Worm (Caenorhabditis elegans) whole organism, mixed stage, embryonic: ENCODE results near the gene rgs-7.

Experiments
- M03D4.4 ChIP-seq: sonication (generic microtip); optimal IDR thresholded peaks from 2 replicates; lab custom pipeline; 2017; ENCODE audit warnings: mild to moderate bottlenecking, missing genetic modification characterization, missing compliant biosample characterization
- bed-3 ChIP-seq: fragments of 200-800 bp; sonication (Bioruptor generic); optimal IDR thresholded peaks from 3 replicates; lab custom pipeline; 2018; ENCODE audit warnings: mild to moderate bottlenecking, missing genetic modification characterization, moderate library complexity, missing compliant biosample characterization
- blmp-1 ChIP-seq: fragments of 150-350 bp; optimal IDR thresholded peaks from 2 replicates; lab custom pipeline; 2014; ENCODE audit warnings: missing biosample characterization, missing genetic modification characterization
- ceh-39 ChIP-seq: fragments of 150-350 bp; optimal IDR thresholded peaks from 2 replicates; lab custom pipeline; 2014; ENCODE audit warnings: missing biosample characterization, missing genetic modification characterization
- ceh-43 ChIP-seq: fragments of 200-800 bp; sonication (Bioruptor generic); optimal IDR thresholded peaks from 2 replicates; lab custom pipeline; 2018; ENCODE audit warnings: mild to moderate bottlenecking, missing genetic modification characterization, moderate library complexity, missing compliant biosample characterization
- ceh-83 ChIP-seq: fragments of 200-800 bp; sonication (Bioruptor generic); optimal IDR thresholded peaks from 2 replicates; lab custom pipeline; 2018; ENCODE audit warnings: mild to moderate bottlenecking, missing genetic modification characterization, missing compliant biosample characterization
- ces-1 ChIP-seq: fragments of 150-350 bp; optimal IDR thresholded peaks from 2 replicates; lab custom pipeline; 2014; ENCODE audit warnings: missing biosample characterization, missing genetic modification reagents, missing genetic modification characterization
- cnd-1 ChIP-seq: fragments of 200-800 bp; sonication (Bioruptor generic); optimal IDR thresholded peaks from 2 replicates; lab custom pipeline; 2018; ENCODE audit warnings: mild to moderate bottlenecking, missing genetic modification characterization, missing compliant biosample characterization
- drap-1 ChIP-seq: fragments of 200-800 bp; sonication (Bioruptor generic); optimal IDR thresholded peaks from 3 replicates; lab custom pipeline; 2018; ENCODE audit warnings: mild to moderate bottlenecking, missing genetic modification characterization, missing compliant biosample characterization
- elt-1 ChIP-seq: sonication (generic microtip); optimal IDR thresholded peaks from 2 replicates; lab custom pipeline; 2017; ENCODE audit warnings: missing genetic modification characterization, mild to moderate bottlenecking, missing compliant biosample characterization, antibody characterized with exemption, moderate library complexity, borderline replicate concordance; ENCODE audit not compliant: insufficient read depth
- elt-3 ChIP-seq: fragments of 150-350 bp; optimal IDR thresholded peaks from 2 replicates; lab custom pipeline; 2014; ENCODE audit warnings: missing biosample characterization, missing genetic modification characterization
- flh-1 ChIP-seq: fragments of 200-800 bp; sonication (Bioruptor generic); optimal IDR thresholded peaks from 2 replicates; lab custom pipeline; 2018; ENCODE audit warnings: mild to moderate bottlenecking, missing genetic modification characterization, moderate library complexity, missing compliant biosample characterization
- ham-2 ChIP-seq: fragments of 200-800 bp; sonication (Bioruptor generic); optimal IDR thresholded peaks from 2 replicates; lab custom pipeline; 2018; ENCODE audit warnings: mild to moderate bottlenecking, missing genetic modification characterization, missing compliant biosample characterization
- hlh-1 ChIP-seq: fragments of 150-350 bp; optimal IDR thresholded peaks from 2 replicates; lab custom pipeline; 2014; ENCODE audit warnings: missing biosample characterization, missing genetic modification reagents, missing genetic modification characterization
- lin-13 ChIP-seq: fragments of 150-350 bp; optimal IDR thresholded peaks from 2 replicates; lab custom pipeline; 2014; ENCODE audit warnings: missing biosample characterization, missing genetic modification characterization
- lin-32 ChIP-seq: fragments of 200-800 bp; sonication (Bioruptor generic); optimal IDR thresholded peaks from 2 replicates; lab custom pipeline; 2018; ENCODE audit warnings: mild to moderate bottlenecking, missing genetic modification characterization, missing compliant biosample characterization
- lsy-2 ChIP-seq: fragments of 150-350 bp; optimal IDR thresholded peaks from 2 replicates; lab custom pipeline; 2014; ENCODE audit warnings: missing biosample characterization, missing genetic modification characterization
- mab-5 ChIP-seq: fragments of 150-350 bp; optimal IDR thresholded peaks from 2 replicates; lab custom pipeline; 2014; ENCODE audit warnings: missing biosample characterization, missing genetic modification characterization
- mep-1 ChIP-seq: fragments of 150-350 bp; optimal IDR thresholded peaks from 2 replicates; lab custom pipeline; 2017; ENCODE audit warnings: missing biosample characterization, missing genetic modification reagents, missing genetic modification characterization, inconsistent platforms
- mls-2 ChIP-seq: sonication (generic microtip); optimal IDR thresholded peaks from 2 replicates; lab custom pipeline; 2016; ENCODE audit warnings: mild to moderate bottlenecking, missing genetic modification characterization, moderate library complexity, missing compliant biosample characterization
- nhr-12 ChIP-seq: fragments of 150-350 bp; optimal IDR thresholded peaks from 2 replicates; lab custom pipeline; 2014; ENCODE audit warnings: missing biosample characterization, missing genetic modification characterization
- nhr-2 ChIP-seq: fragments of 150-350 bp; optimal IDR thresholded peaks from 2 replicates; lab custom pipeline; 2014; ENCODE audit warnings: missing biosample characterization, missing genetic modification characterization
- nhr-237 ChIP-seq: fragments of 150-350 bp; optimal IDR thresholded peaks from 2 replicates; lab custom pipeline; 2014; ENCODE audit warnings: missing biosample characterization, missing genetic modification characterization
- nhr-28 ChIP-seq: fragments of 150-350 bp; optimal IDR thresholded peaks from 2 replicates; lab custom pipeline; 2014; ENCODE audit warnings: missing biosample characterization, missing genetic modification characterization
- nhr-76 ChIP-seq: sonication (generic microtip); optimal IDR thresholded peaks from 2 replicates; lab custom pipeline; 2017; ENCODE audit warnings: missing biosample characterization, missing genetic modification characterization
- pha-4 ChIP-seq: fragments of 150-350 bp; optimal IDR thresholded peaks from 2 replicates; lab custom pipeline; 2018; ENCODE audit warnings: missing biosample characterization, missing genetic modification reagents, missing genetic modification characterization
- sem-2 ChIP-seq: fragments of 200-800 bp; sonication (Bioruptor generic); optimal IDR thresholded peaks from 2 replicates; lab custom pipeline; 2018; ENCODE audit warnings: mild to moderate bottlenecking, missing genetic modification characterization, missing compliant biosample characterization
- snpc-4 ChIP-seq: fragments of 150-350 bp; optimal IDR thresholded peaks from 2 replicates; lab custom pipeline; 2014; ENCODE audit warnings: missing biosample characterization, missing genetic modification characterization
- tbx-8 ChIP-seq: fragments of 200-800 bp; sonication (Bioruptor generic); optimal IDR thresholded peaks from 2 replicates; lab custom pipeline; 2018; ENCODE audit warnings: mild to moderate bottlenecking, missing genetic modification characterization, moderate library complexity, missing compliant biosample characterization
- unc-120 ChIP-seq: sonication (generic microtip); optimal IDR thresholded peaks from 2 replicates; lab custom pipeline; 2017; ENCODE audit warnings: missing genetic modification characterization, missing compliant biosample characterization; ENCODE audit not compliant: poor library complexity, severe bottlenecking
- unc-62 ChIP-seq: fragments of 150-350 bp; optimal IDR thresholded peaks from 2 replicates; lab custom pipeline; 2014; ENCODE audit warnings: missing biosample characterization, missing genetic modification reagents, missing genetic modification characterization
- zip-8 ChIP-seq: fragments of 150-350 bp; optimal IDR thresholded peaks from 2 replicates; lab custom pipeline; 2014; ENCODE audit warnings: missing biosample characterization, missing genetic modification characterization
- ztf-11 ChIP-seq: fragments of 150-350 bp; optimal IDR thresholded peaks from 2 replicates; lab custom pipeline; 2014; ENCODE audit warnings: missing biosample characterization, missing genetic modification characterization

Gene rgs-7

DNA sequence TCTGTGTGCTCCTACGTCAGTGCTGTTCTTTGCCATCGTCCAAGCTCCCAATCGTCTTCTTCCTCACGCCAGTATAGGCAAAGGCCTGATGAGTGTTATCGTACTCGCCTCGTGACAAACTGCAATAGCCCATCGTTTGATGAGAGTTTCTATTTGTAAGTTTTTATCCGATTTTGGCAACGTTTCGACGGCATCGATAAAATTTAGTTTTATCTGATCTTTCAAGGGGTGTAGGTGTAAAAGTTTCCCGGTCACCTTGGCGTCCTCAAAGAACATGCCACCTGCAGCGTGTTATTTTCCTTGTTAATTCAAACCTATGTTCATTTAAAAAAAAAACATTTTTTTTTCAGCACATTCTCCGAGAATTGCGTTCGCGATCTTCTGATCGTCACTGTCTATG is 4.8 kb downstream of the rgs-7 start:
- no peak for TF ChIP-seq drap-1 (GFP tag; lab: Kevin White, UChicago)
- TF ChIP-seq zip-8 (tag; lab: Kevin White, UChicago) = no peak
- no peak for TF ChIP-seq nhr-76 (tag; lab: Kevin White, UChicago)
- TF ChIP-seq sem-2 (GFP tag; lab: Kevin White, UChicago) = no peak
- no peak for TF ChIP-seq unc-62 (GFP tag; lab: Kevin White, UChicago)
- TF ChIP-seq mls-2 (tag; lab: Kevin White, UChicago) = no peak
- no peak for TF ChIP-seq lin-13 (tag; lab: Kevin White, UChicago)
- TF ChIP-seq pha-4 (tag; lab: Kevin White, UChicago) = no peak
- TF ChIP-seq ceh-39 (tag; lab: Kevin White, UChicago) = no peak
- TF ChIP-seq unc-120 (tag; lab: Kevin White, UChicago) = no peak
- TF ChIP-seq nhr-2 (tag; lab: Kevin White, UChicago) = no peak
- TF ChIP-seq mep-1 = no peak

ce11 chrX:3547828-3548227 is 5.5 kb downstream of the rgs-7 start:
- TF ChIP-seq elt-1 (tag; lab: Kevin White, UChicago) (no peak), unc-120 (tag; lab: Kevin White, UChicago) (no peak), pha-4 (tag; lab: Kevin White, UChicago) (no peak), lin-13 (tag; lab: Kevin White, UChicago) (no peak), tbx-8 (GFP tag; lab: Kevin White, UChicago) (no peak), blmp-1 (tag; lab: Kevin White, UChicago) (no peak), ham-2 (GFP tag; lab: Kevin White, UChicago) (no peak), lsy-2 (tag; lab: Kevin White, UChicago) (no peak), mep-1 (no peak), drap-1 (GFP tag; lab: Kevin White, UChicago) (no peak), mab-5 (tag; lab: Kevin White, UChicago) (no peak)
- TF ChIP-seq, all 35 proteins: peak for 0

ce11 chrX:3548716-3549115 is 6.4 kb downstream of the rgs-7 start:
- no peak for TF ChIP-seq unc-120 (tag; lab: Kevin White, UChicago)
- no peak for TF ChIP-seq ceh-83 (GFP tag; lab: Kevin White, UChicago)
- no peak for TF ChIP-seq bed-3
- no peak for TF ChIP-seq zip-8 (tag; lab: Kevin White, UChicago)
- TF ChIP-seq M03D4.4 = no peak
- TF ChIP-seq sem-2 (GFP tag; lab: Kevin White, UChicago) = no peak
- no peak for TF ChIP-seq elt-3 (tag; lab: Kevin White, UChicago)
- no peak for TF ChIP-seq lin-32 (GFP tag; lab: Kevin White, UChicago)
- no peak for TF ChIP-seq nhr-237 (tag; lab: Kevin White, UChicago)

DNA sequence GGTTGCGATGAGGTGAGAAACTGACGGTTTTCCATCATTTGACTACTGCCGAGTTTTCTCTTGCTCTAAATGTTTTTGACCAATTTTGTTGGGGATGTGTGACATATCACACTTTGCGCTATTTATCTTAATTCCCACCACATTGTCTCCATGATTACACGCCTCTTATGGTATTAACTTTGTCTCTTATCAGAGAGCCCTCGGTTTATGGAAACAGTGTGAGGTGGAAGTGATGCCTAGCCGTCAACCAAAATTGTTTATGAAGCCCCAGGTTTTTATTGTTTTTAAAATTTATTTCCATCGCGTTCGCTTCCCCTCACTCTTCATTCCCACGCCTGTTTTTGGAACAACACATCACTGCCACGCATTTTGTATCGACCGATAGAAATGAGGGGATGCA is 8.8 kb downstream of the rgs-7 start:
- no peak for TF ChIP-seq zip-8 (tag; lab: Kevin White, UChicago)
- TF ChIP-seq pha-4 (tag; lab: Kevin White, UChicago) = no peak
- no peak for TF ChIP-seq unc-120 (tag; lab: Kevin White, UChicago)
- TF ChIP-seq mls-2 (tag; lab: Kevin White, UChicago) = no peak
- no peak for TF ChIP-seq drap-1 (GFP tag; lab: Kevin White, UChicago)
- no peak for TF ChIP-seq sem-2 (GFP tag; lab: Kevin White, UChicago)
- TF ChIP-seq ztf-11 (tag; lab: Kevin White, UChicago) = no peak
- no peak for TF ChIP-seq mep-1
- no peak for TF ChIP-seq nhr-28 (tag; lab: Kevin White, UChicago)
- TF ChIP-seq M03D4.4 = no peak
- no peak for TF ChIP-seq flh-1 (GFP tag; lab: Kevin White, UChicago)
- no peak for TF ChIP-seq lin-32 (GFP tag; lab: Kevin White, UChicago)
- no peak for TF ChIP-seq bed-3
- TF ChIP-seq ceh-39 (tag; lab: Kevin White, UChicago) = no peak
- no peak for TF ChIP-seq tbx-8 (GFP tag; lab: Kevin White, UChicago)
- no peak for TF ChIP-seq ceh-83 (GFP tag; lab: Kevin White, UChicago)
- no peak for TF ChIP-seq ces-1 (GFP tag; lab: Kevin White, UChicago)
- TF ChIP-seq cnd-1 (tag; lab: Kevin White, UChicago) = no peak
- no peak for TF ChIP-seq nhr-12 (tag; lab: Kevin White, UChicago)
- no peak for TF ChIP-seq elt-3 (tag; lab: Kevin White, UChicago)
- TF ChIP-seq, all 35 proteins: peak for 0

DNA sequence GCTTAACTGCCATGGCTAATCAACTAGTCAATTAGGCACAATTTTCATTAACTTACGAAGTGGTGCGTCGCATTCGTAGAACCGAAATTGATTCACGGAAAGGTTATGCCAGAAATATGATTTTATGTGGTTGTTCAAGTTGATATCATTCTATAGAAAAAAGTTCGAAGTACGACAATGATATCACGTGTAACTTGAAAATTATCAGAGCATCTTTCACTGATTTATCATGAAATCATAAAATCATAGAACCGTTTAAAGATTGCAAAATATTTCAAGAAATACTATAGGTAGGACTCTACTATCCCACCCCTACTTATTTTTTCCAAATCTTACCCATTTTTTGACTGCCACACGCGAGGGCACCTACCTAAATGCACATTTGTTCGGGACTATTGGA is 10.6 kb downstream of the rgs-7 start:
- TF ChIP-seq snpc-4 (tag; lab: Kevin White, UChicago) = no peak
- TF ChIP-seq mep-1 = no peak
- TF ChIP-seq hlh-1 (tag; lab: Kevin White, UChicago) = no peak
- no peak for TF ChIP-seq elt-3 (tag; lab: Kevin White, UChicago)
- TF ChIP-seq nhr-76 (tag; lab: Kevin White, UChicago) = no peak
- no peak for TF ChIP-seq nhr-2 (tag; lab: Kevin White, UChicago)
- TF ChIP-seq ham-2 (GFP tag; lab: Kevin White, UChicago) = no peak
- TF ChIP-seq ceh-43 = no peak
- no peak for TF ChIP-seq unc-120 (tag; lab: Kevin White, UChicago)
- no peak for TF ChIP-seq elt-1 (tag; lab: Kevin White, UChicago)
- TF ChIP-seq ztf-11 (tag; lab: Kevin White, UChicago) = no peak
- TF ChIP-seq unc-62 (GFP tag; lab: Kevin White, UChicago) = no peak
- no peak for TF ChIP-seq blmp-1 (tag; lab: Kevin White, UChicago)
